Fruit fly (Drosophila melanogaster): ENCODE data around the gene mkg-p.

Gene mkg-p

DNA sequence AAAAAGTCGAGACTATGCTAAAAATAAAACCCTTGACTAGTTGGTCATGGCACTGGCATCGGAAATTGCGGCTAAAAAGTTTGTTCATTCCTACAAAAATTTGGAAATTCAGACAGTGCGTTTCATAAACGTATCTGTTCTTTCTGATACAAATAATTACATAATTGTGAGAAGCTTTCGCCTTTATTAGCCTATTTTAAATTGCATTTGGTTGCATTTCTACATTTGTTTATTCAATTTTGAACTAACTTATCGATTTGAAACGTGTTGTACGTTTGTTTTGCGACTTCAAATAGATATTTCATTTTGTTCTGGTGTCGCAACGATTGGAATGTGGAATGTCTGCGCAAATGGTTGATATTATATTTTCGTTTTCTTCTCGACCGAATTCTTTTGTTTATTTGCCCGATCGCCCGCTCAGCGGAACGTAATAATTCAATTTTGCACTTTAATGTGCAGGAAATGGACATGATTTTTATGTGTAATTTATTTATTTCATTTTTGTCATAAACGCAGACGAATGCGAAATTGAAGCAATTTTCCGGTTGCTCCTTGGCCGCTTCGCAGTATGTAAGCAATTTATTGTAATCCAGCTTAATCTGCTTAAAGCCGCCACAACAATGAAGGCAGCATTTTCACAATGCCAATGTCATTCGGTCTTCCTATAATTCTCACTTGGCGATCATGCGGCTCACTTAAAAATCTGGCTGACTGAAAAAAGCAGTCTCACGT lies 41.1 kb upstream of the mkg-p start (continued):
- TF ChIP-seq CG12744 (GFP tag; optimal IDR thresholded peaks at IDR 0.05), result no peak
- TF ChIP-seq CG15479 (GFP tag; optimal IDR thresholded peaks at IDR 0.05), result no peak
- no peak for TF ChIP-seq pzg (GFP tag; optimal IDR thresholded peaks at IDR 0.05)
- peak; percentile 59; the same call in 2 of the 3 replicates for TF ChIP-seq CG14050 (GFP tag; IDR thresholded peaks at IDR 0.05)
- no peak for TF ChIP-seq CG16779 (GFP tag; IDR thresholded peaks at IDR 0.05)
- TF ChIP-seq Rfx (GFP tag; IDR thresholded peaks at IDR 0.05), result peak; percentile 80
- TF ChIP-seq B-H1 (GFP tag; IDR thresholded peaks at IDR 0.05), result peak; percentile 40; the same call in 1 of the 3 replicates
- peak; percentile 79 for TF ChIP-seq CG2678 (tag; optimal IDR thresholded peaks at IDR 0.05)
- TF ChIP-seq onecut (GFP tag; IDR thresholded peaks at IDR 0.05), result no peak
- TF ChIP-seq ssp (GFP tag; IDR thresholded peaks at IDR 0.05), result no peak
- TF ChIP-seq Camta (GFP tag; optimal IDR thresholded peaks at IDR 0.05), result peak; percentile 34
- peak; percentile 32; the same call in 1 of the 2 replicates for TF ChIP-seq CG31224 (GFP tag; IDR thresholded peaks at IDR 0.05)
- peak; percentile 59 for TF ChIP-seq Ada2b (GFP tag; IDR thresholded peaks at IDR 0.05)
- TF ChIP-seq CG6254 (GFP tag; optimal IDR thresholded peaks at IDR 0.05), result no peak
- no peak for TF ChIP-seq fu2 (GFP tag; optimal IDR thresholded peaks at IDR 0.05)
- TF ChIP-seq CG3995 (GFP tag; optimal IDR thresholded peaks at IDR 0.05), result no peak
- peak; percentile 64 for TF ChIP-seq her (GFP tag; optimal IDR thresholded peaks at IDR 0.05)
- TF ChIP-seq Ravus (GFP tag; IDR thresholded peaks at IDR 0.05), result no peak; the same call in 1 of the 2 replicates
- peak; percentile 35 for TF ChIP-seq HLH54F (GFP tag; optimal IDR thresholded peaks at IDR 0.05)
- TF ChIP-seq CG3726 (GFP tag; IDR thresholded peaks at IDR 0.05), result no peak
- TF ChIP-seq dati (GFP tag; IDR thresholded peaks at IDR 0.05), result no peak
- peak; percentile 2 for TF ChIP-seq CG1647 (GFP tag; optimal IDR thresholded peaks at IDR 0.05)
- TF ChIP-seq Dp (GFP tag; optimal IDR thresholded peaks at IDR 0.05), result no peak
- peak; percentile 13 for TF ChIP-seq Ets97D (GFP tag; optimal IDR thresholded peaks at IDR 0.05)
- no peak for TF ChIP-seq peb (GFP tag; IDR thresholded peaks at IDR 0.05)
- TF ChIP-seq Blimp-1 (GFP tag; optimal IDR thresholded peaks at IDR 0.05), result peak; percentile 31
- no peak for TF ChIP-seq CG9437 (GFP tag; optimal IDR thresholded peaks at IDR 0.05)
- no peak for TF ChIP-seq grn (GFP tag; optimal IDR thresholded peaks at IDR 0.05)
- no peak for TF ChIP-seq CG15073 (GFP tag; optimal IDR thresholded peaks at IDR 0.05)
- TF ChIP-seq zen (tag; optimal IDR thresholded peaks at IDR 0.05), result no peak
- peak; percentile 31 for TF ChIP-seq CG18764 (GFP tag; optimal IDR thresholded peaks at IDR 0.05)
- peak; percentile 65 for TF ChIP-seq NfI (GFP tag; optimal IDR thresholded peaks at IDR 0.05)
- peak; percentile 62 for TF ChIP-seq CG30403 (GFP tag; optimal IDR thresholded peaks at IDR 0.05)
- peak; percentile 5 for TF ChIP-seq CG18476 (GFP tag; optimal IDR thresholded peaks at IDR 0.05)
- TF ChIP-seq CG31365 (tag; optimal IDR thresholded peaks at IDR 0.05), result peak; percentile 30
- TF ChIP-seq CG9876 (GFP tag; optimal IDR thresholded peaks at IDR 0.05), result no peak
- no peak for TF ChIP-seq MESR4 (GFP tag; optimal IDR thresholded peaks at IDR 0.05)
- no peak for TF ChIP-seq Lim3 (GFP tag; IDR thresholded peaks at IDR 0.05)
- TF ChIP-seq Six4 (GFP tag; optimal IDR thresholded peaks at IDR 0.05), result no peak
- no peak for TF ChIP-seq chif (GFP tag; optimal IDR thresholded peaks at IDR 0.05)
- TF ChIP-seq CG10267 (tag; optimal IDR thresholded peaks at IDR 0.05), result peak; percentile 20
- TF ChIP-seq phol (tag; optimal IDR thresholded peaks at IDR 0.05), result peak; percentile 30
- no peak for TF ChIP-seq ara (GFP tag; IDR thresholded peaks at IDR 0.05)
- no peak for TF ChIP-seq HmgD (GFP tag; optimal IDR thresholded peaks at IDR 0.05)
- TF ChIP-seq CG4707 (GFP tag; optimal IDR thresholded peaks at IDR 0.05), result no peak
- peak; percentile 42 for TF ChIP-seq odd (GFP tag; optimal IDR thresholded peaks at IDR 0.05)
- TF ChIP-seq dimm (GFP tag; IDR thresholded peaks at IDR 0.05), result no peak
- no peak for TF ChIP-seq CG2199 (GFP tag; IDR thresholded peaks at IDR 0.05)
- peak; percentile 61 for TF ChIP-seq dmrt99B (tag; optimal IDR thresholded peaks at IDR 0.05)
- TF ChIP-seq CG6272 (GFP tag; IDR thresholded peaks at IDR 0.05), result no peak
- no peak for TF ChIP-seq oc (tag; optimal IDR thresholded peaks at IDR 0.05)

All from whole organism, embryonic.